Worm (Caenorhabditis elegans): ENCODE measurements around the gene ptrg-1.

DNA sequence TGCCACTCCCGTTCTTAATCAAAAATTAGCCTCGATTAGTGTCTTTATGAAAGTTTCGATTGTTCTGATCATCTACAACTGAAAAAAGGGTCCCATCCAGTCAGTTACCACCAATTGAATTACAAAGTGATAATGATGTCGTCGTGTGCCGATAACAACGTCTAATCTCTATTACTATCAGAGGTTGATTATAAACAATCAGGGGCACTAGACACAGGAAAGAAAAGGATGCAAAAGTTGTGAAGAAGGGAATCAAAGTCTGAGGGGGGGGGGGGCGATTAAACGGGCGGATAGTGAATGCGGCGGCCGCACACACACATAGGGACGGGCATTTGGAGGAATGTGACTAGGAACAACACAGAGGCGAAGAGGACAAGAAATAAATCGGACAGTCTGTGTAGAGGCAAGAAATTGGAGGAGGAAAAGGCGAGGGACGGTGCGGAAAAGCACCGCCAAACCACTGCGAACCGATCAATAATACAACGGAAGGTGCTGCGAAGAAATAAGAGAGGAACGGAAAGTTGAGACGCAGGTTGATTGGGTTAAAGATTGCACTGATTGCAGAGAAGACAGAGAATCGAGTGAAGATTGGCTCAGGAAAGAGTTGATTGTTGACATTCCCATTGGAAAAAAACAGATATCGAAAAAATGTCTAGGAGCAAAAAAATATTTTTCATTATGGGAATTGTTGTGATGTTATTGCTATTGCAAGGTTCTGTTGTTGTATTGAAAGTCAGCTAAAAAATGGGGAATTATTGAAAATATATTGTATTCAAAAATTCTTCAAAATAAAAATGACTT, 19.1 kb downstream of the ptrg-1 start:
- no peak for TF ChIP-seq ZK546.5 (tag; optimal IDR thresholded peaks at IDR 0.05)
- TF ChIP-seq nhr-111 (GFP tag; optimal IDR thresholded peaks at IDR 0.05) = no peak
- TF ChIP-seq daf-12 (tag; optimal IDR thresholded peaks at IDR 0.05) = no peak
- TF ChIP-seq unc-39 (tag; optimal IDR thresholded peaks at IDR 0.05) = no peak
- TF ChIP-seq fkh-10 (GFP tag; optimal IDR thresholded peaks at IDR 0.05) = no peak
- TF ChIP-seq nhr-28 (tag; optimal IDR thresholded peaks at IDR 0.05) = no peak
